Fruit fly (Drosophila melanogaster) whole organism, embryonic: ENCODE results near the gene Mpcp2.

Experiments used
- Atf3 ChIP-seq: fragments of 200-800 bp; sonication (Bioruptor generic); optimal IDR thresholded peaks from 3 replicates; lab custom pipeline; 2016; ENCODE audit warnings: missing biosample characterization, missing genetic modification characterization
- CG10543 ChIP-seq: fragments of 200-800 bp; sonication (Bioruptor generic); optimal IDR thresholded peaks from 3 replicates; lab custom pipeline; 2017; ENCODE audit warnings: missing biosample characterization, mild to moderate bottlenecking, missing genetic modification characterization, moderate library complexity
- CG14667 ChIP-seq: fragments of 200-800 bp; sonication (Bioruptor generic); IDR thresholded peaks from 2 replicates; pipeline ENCODE4 v1.3.6; 2022; ENCODE audit warnings: missing biosample characterization, missing genetic modification characterization
- CG3995 ChIP-seq: fragments of 200-800 bp; sonication (Bioruptor generic); optimal IDR thresholded peaks from 3 replicates; lab custom pipeline; 2016; ENCODE audit warnings: missing biosample characterization, missing genetic modification characterization
- CG4282 ChIP-seq: fragments of 200-800 bp; sonication (Bioruptor generic); optimal IDR thresholded peaks from 2 replicates; lab custom pipeline; 2016; ENCODE audit warnings: missing biosample characterization, missing genetic modification characterization
- CG6854 ChIP-seq: fragments of 200-800 bp; sonication (Bioruptor generic); optimal IDR thresholded peaks from 3 replicates; lab custom pipeline; 2017; ENCODE audit warnings: missing biosample characterization, mild to moderate bottlenecking, missing genetic modification characterization
- HHEX ChIP-seq: fragments of 200-800 bp; sonication (Bioruptor generic); optimal IDR thresholded peaks from 3 replicates; lab custom pipeline; 2017; ENCODE audit warnings: missing biosample characterization, mild to moderate bottlenecking, missing genetic modification characterization, missing genetic modification reagents
- Nf-YC ChIP-seq: fragments of 200-800 bp; optimal IDR thresholded peaks from 3 replicates; lab custom pipeline; 2019; ENCODE audit warnings: missing biosample characterization, mild to moderate bottlenecking, missing genetic modification characterization, moderate library complexity
- ase ChIP-seq: fragments of 200-800 bp; sonication (Bioruptor generic); IDR thresholded peaks from 3 replicates; pipeline ENCODE4 v1.3.6; 2022; ENCODE audit warnings: missing biosample characterization, missing genetic modification characterization
- dimm ChIP-seq: fragments of 200-800 bp; sonication (Bioruptor generic); IDR thresholded peaks from 2 replicates; pipeline ENCODE4 v1.3.6; 2022; ENCODE audit warnings: missing biosample characterization, missing genetic modification characterization
- emc ChIP-seq: fragments of 200-800 bp; sonication (Bioruptor generic); optimal IDR thresholded peaks from 2 replicates; lab custom pipeline; 2016; ENCODE audit warnings: missing biosample characterization, missing genetic modification characterization
- eyg ChIP-seq: fragments of 200-800 bp; sonication (Bioruptor generic); optimal IDR thresholded peaks from 3 replicates; lab custom pipeline; 2016; ENCODE audit warnings: missing biosample characterization, missing genetic modification characterization
- h ChIP-seq: fragments of >200 bp; optimal IDR thresholded peaks from 2 replicates; lab custom pipeline; 2017
- klu ChIP-seq: fragments of 200-800 bp; sonication (Bioruptor generic); IDR thresholded peaks from 2 replicates; pipeline ENCODE4 v1.3.6; 2022; ENCODE audit warnings: missing biosample characterization, missing genetic modification characterization

- no peak for TF ChIP-seq emc (GFP tag; lab: Kevin White, UChicago)
- no peak for TF ChIP-seq klu (GFP tag; lab: Robert Waterston, UW)
- TF ChIP-seq eyg, result no peak
- no peak for TF ChIP-seq CG4282
- TF ChIP-seq h (lab: Kevin White, UChicago), result no peak
- TF ChIP-seq HHEX, result no peak
- no peak for TF ChIP-seq Atf3 (GFP tag; lab: Kevin White, UChicago)
- no peak for TF ChIP-seq ase (GFP tag; lab: Robert Waterston, UW)
- no peak for TF ChIP-seq Nf-YC (tag; lab: Kevin White, UChicago)
- TF ChIP-seq CG6854 (GFP tag; lab: Kevin White, UChicago), result no peak
- TF ChIP-seq CG3995 (GFP tag; lab: Kevin White, UChicago), result no peak
- TF ChIP-seq CG14667 (GFP tag; lab: Robert Waterston, UW), result no peak
- no peak for TF ChIP-seq dimm (GFP tag; lab: Robert Waterston, UW)
- TF ChIP-seq CG10543 (GFP tag; lab: Kevin White, UChicago), result no peak
These were observed 21.8 kb upstream of the Mpcp2 start for dm6 chr3L:14515690-14516089.
